Worm (Caenorhabditis elegans) whole organism, L4 larva: ENCODE results near the gene acr-8.

Experiments used
- D1046.2 ChIP-seq: fragments of 200-800 bp; sonication (Bioruptor generic); IDR thresholded peaks from 2 replicates; pipeline ENCODE4 v1.3.6; 2022; ENCODE audit warnings: missing genetic modification characterization, missing compliant biosample characterization
- F26F4.8 ChIP-seq: fragments of 200-800 bp; sonication (Bioruptor generic); conservative IDR thresholded peaks from 2 replicates; pipeline ENCODE4 v1.3.6; 2022; ENCODE audit warnings: missing genetic modification characterization, missing compliant biosample characterization
- F44E2.7 ChIP-seq: fragments of 200-800 bp; sonication (Bioruptor generic); IDR thresholded peaks from 2 replicates; pipeline ENCODE4 v2.1.2; 2022; ENCODE audit warnings: missing genetic modification characterization, missing compliant biosample characterization
- R02D3.7 ChIP-seq: fragments of 150-350 bp; sonication (generic microtip); optimal IDR thresholded peaks from 3 replicates; lab custom pipeline; 2014; ENCODE audit warnings: missing biosample characterization, missing genetic modification characterization
- T20F7.1 ChIP-seq: fragments of 200-800 bp; sonication (Bioruptor generic); optimal IDR thresholded peaks from 2 replicates; lab custom pipeline; 2018; ENCODE audit warnings: mild to moderate bottlenecking, missing genetic modification characterization, missing compliant biosample characterization
- Y48G9A.11 ChIP-seq: fragments of 200-800 bp; sonication (Bioruptor generic); IDR thresholded peaks from 2 replicates; pipeline ENCODE4 v1.3.6; 2022; ENCODE audit warnings: missing genetic modification reagents, missing genetic modification characterization, missing compliant biosample characterization
- Y75B8A.6 ChIP-seq: fragments of 200-800 bp; sonication (Bioruptor generic); IDR thresholded peaks from 2 replicates; pipeline ENCODE4 v1.3.6; 2022; ENCODE audit warnings: missing genetic modification reagents, missing genetic modification characterization, missing compliant biosample characterization
- ZK546.5 ChIP-seq, 2 experiments: sonication (generic microtip); optimal IDR thresholded peaks; 2 replicates each; lab custom pipeline; 2017; ENCODE audit warnings: missing biosample characterization in 2 of 2, missing genetic modification characterization in 2 of 2
- ama-1 ChIP-seq: fragments of 150-350 bp; optimal IDR thresholded peaks from 2 replicates; lab custom pipeline; 2014; ENCODE audit warnings: inconsistent platforms, mixed read lengths
- ceh-20 ChIP-seq: fragments of 200-800 bp; sonication (Bioruptor generic); IDR thresholded peaks from 2 replicates; pipeline ENCODE4 v1.3.6; 2022; ENCODE audit warnings: missing genetic modification reagents, missing genetic modification characterization, missing compliant biosample characterization
- ceh-28 ChIP-seq: fragments of 150-350 bp; optimal IDR thresholded peaks from 2 replicates; lab custom pipeline; 2014; ENCODE audit warnings: missing biosample characterization, missing genetic modification reagents, missing genetic modification characterization
- ceh-32 ChIP-seq: sonication (generic microtip); optimal IDR thresholded peaks from 2 replicates; lab custom pipeline; 2016; ENCODE audit warnings: mild to moderate bottlenecking, missing genetic modification characterization, missing compliant biosample characterization; ENCODE audit not compliant: poor library complexity
- ceh-82 ChIP-seq: sonication (generic microtip); optimal IDR thresholded peaks from 2 replicates; lab custom pipeline; 2017; ENCODE audit warnings: missing biosample characterization, missing genetic modification characterization
- ces-1 ChIP-seq: fragments of 150-350 bp; sonication (generic microtip); optimal IDR thresholded peaks from 4 replicates; lab custom pipeline; 2014; ENCODE audit warnings: missing biosample characterization, missing genetic modification reagents, missing genetic modification characterization
- ctbp-1 ChIP-seq: fragments of 200-800 bp; sonication (Bioruptor generic); IDR thresholded peaks from 2 replicates; pipeline ENCODE4 v1.3.6; 2022; ENCODE audit warnings: missing genetic modification reagents, missing genetic modification characterization, missing compliant biosample characterization
- daf-16 ChIP-seq, 3 experiments: sonication (generic microtip); optimal IDR thresholded peaks; 2 replicates each; lab custom pipeline; 2016 to 2017; ENCODE audit warnings: missing genetic modification characterization in 3 of 3, missing genetic modification reagents in 3 of 3, mild to moderate bottlenecking in 2 of 3, missing compliant biosample characterization in 2 of 3, missing biosample characterization in 1 of 3, moderate library complexity in 1 of 3
- daf-8 ChIP-seq: fragments of 200-800 bp; sonication (Bioruptor generic); IDR thresholded peaks from 2 replicates; pipeline ENCODE4 v1.3.6; 2022; ENCODE audit warnings: missing genetic modification characterization, missing compliant biosample characterization
- dmd-8 ChIP-seq: fragments of 200-800 bp; sonication (Bioruptor generic); IDR thresholded peaks from 2 replicates; pipeline ENCODE4 v1.3.6; 2022; ENCODE audit warnings: missing genetic modification characterization, missing compliant biosample characterization
- duxl-1 ChIP-seq: sonication (generic microtip); optimal IDR thresholded peaks from 2 replicates; lab custom pipeline; 2016; ENCODE audit warnings: mild to moderate bottlenecking, missing genetic modification characterization, moderate library complexity, missing compliant biosample characterization; ENCODE audit not compliant: poor library complexity
- egl-43 ChIP-seq: fragments of 200-800 bp; sonication (Bioruptor generic); IDR thresholded peaks from 2 replicates; pipeline ENCODE4 v1.3.6; 2022; ENCODE audit warnings: missing genetic modification reagents, missing genetic modification characterization, missing compliant biosample characterization
- fkh-10 ChIP-seq: fragments of 150-350 bp; optimal IDR thresholded peaks from 2 replicates; lab custom pipeline; 2014; ENCODE audit warnings: missing biosample characterization, missing genetic modification reagents, missing genetic modification characterization
- fos-1 ChIP-seq: fragments of 150-350 bp; optimal IDR thresholded peaks from 2 replicates; lab custom pipeline; 2014; ENCODE audit warnings: missing biosample characterization, missing genetic modification characterization
- gei-8 ChIP-seq: fragments of 200-800 bp; sonication (Bioruptor generic); optimal IDR thresholded peaks from 2 replicates; lab custom pipeline; 2018; ENCODE audit warnings: mild to moderate bottlenecking, missing genetic modification characterization, missing compliant biosample characterization
- hif-1 ChIP-seq, 2 experiments: sonication (generic microtip); optimal IDR thresholded peaks; 2 replicates each; lab custom pipeline; 2016 to 2017; ENCODE audit warnings: missing compliant biosample characterization in 2 of 2, missing genetic modification characterization in 2 of 2, missing genetic modification reagents in 2 of 2, missing genotype in 2 of 2, mild to moderate bottlenecking in 1 of 2
- hlh-30 ChIP-seq: sonication (generic microtip); optimal IDR thresholded peaks from 2 replicates; lab custom pipeline; 2017; ENCODE audit warnings: antibody characterized with exemption, mild to moderate bottlenecking, missing genetic modification characterization, missing compliant biosample characterization; ENCODE audit not compliant: insufficient read depth
- hmg-1.1 ChIP-seq: fragments of 200-800 bp; sonication (Bioruptor generic); IDR thresholded peaks from 2 replicates; pipeline ENCODE4 v1.3.6; 2022; ENCODE audit warnings: missing genetic modification reagents, missing genetic modification characterization, missing compliant biosample characterization
- lir-3 ChIP-seq: sonication (generic microtip); optimal IDR thresholded peaks from 2 replicates; lab custom pipeline; 2016; ENCODE audit warnings: mild to moderate bottlenecking, missing genetic modification characterization, missing compliant biosample characterization
- lsy-2 ChIP-seq, 2 experiments: fragments of 150-350 bp in 1 of 2; sonication (generic microtip) in 1 of 2; optimal IDR thresholded peaks; 2 replicates each; lab custom pipeline; 2014 to 2017; ENCODE audit warnings: missing biosample characterization in 2 of 2, missing genetic modification characterization in 2 of 2
- mep-1 ChIP-seq: fragments of 150-350 bp; sonication (generic microtip); optimal IDR thresholded peaks from 3 replicates; lab custom pipeline; 2014; ENCODE audit warnings: missing biosample characterization, missing genetic modification characterization
- mes-2 ChIP-seq: sonication (generic microtip); optimal IDR thresholded peaks from 2 replicates; lab custom pipeline; 2016; ENCODE audit warnings: missing genotype, mild to moderate bottlenecking, missing genetic modification characterization, missing compliant biosample characterization; ENCODE audit not compliant: poor library complexity, severe bottlenecking
- mxl-3 ChIP-seq: fragments of 200-800 bp; sonication (Bioruptor generic); optimal IDR thresholded peaks from 2 replicates; lab custom pipeline; 2018; ENCODE audit warnings: mild to moderate bottlenecking, missing genetic modification characterization, missing compliant biosample characterization
- nhr-102 ChIP-seq: sonication (generic microtip); optimal IDR thresholded peaks from 2 replicates; lab custom pipeline; 2016; ENCODE audit warnings: mild to moderate bottlenecking, missing genetic modification characterization, moderate library complexity, missing compliant biosample characterization
- nhr-11 ChIP-seq: fragments of 150-350 bp; optimal IDR thresholded peaks from 2 replicates; lab custom pipeline; 2014; ENCODE audit warnings: missing biosample characterization, missing genetic modification characterization
- nhr-237 ChIP-seq: sonication (generic microtip); optimal IDR thresholded peaks from 2 replicates; lab custom pipeline; 2017; ENCODE audit warnings: missing biosample characterization, missing genetic modification characterization
- nhr-25 ChIP-seq: sonication (generic microtip); optimal IDR thresholded peaks from 2 replicates; lab custom pipeline; 2017; ENCODE audit warnings: missing genetic modification characterization, mild to moderate bottlenecking, missing compliant biosample characterization, antibody characterized with exemption, moderate library complexity, borderline replicate concordance; ENCODE audit not compliant: insufficient read depth
- nhr-28 ChIP-seq: fragments of 150-350 bp; optimal IDR thresholded peaks from 2 replicates; lab custom pipeline; 2014; ENCODE audit warnings: missing biosample characterization, missing genetic modification characterization
- nhr-41 ChIP-seq: fragments of 200-800 bp; sonication (Bioruptor generic); IDR thresholded peaks from 2 replicates; pipeline ENCODE4 v1.3.6; 2022; ENCODE audit warnings: missing genetic modification reagents, missing genetic modification characterization, missing compliant biosample characterization
- nhr-48 ChIP-seq: sonication (generic microtip); optimal IDR thresholded peaks from 2 replicates; lab custom pipeline; 2016; ENCODE audit warnings: mild to moderate bottlenecking, missing genetic modification characterization, missing compliant biosample characterization
- nhr-77 ChIP-seq: fragments of 150-350 bp; optimal IDR thresholded peaks from 2 replicates; lab custom pipeline; 2014; ENCODE audit warnings: missing biosample characterization, missing genetic modification characterization
- pqm-1 ChIP-seq: sonication (generic microtip); optimal IDR thresholded peaks from 2 replicates; lab custom pipeline; 2017; ENCODE audit warnings: missing biosample characterization, missing genetic modification characterization
- rbr-2 ChIP-seq: sonication (generic microtip); optimal IDR thresholded peaks from 2 replicates; lab custom pipeline; 2016; ENCODE audit warnings: missing genotype, missing genetic modification characterization, missing compliant biosample characterization
- set-16 ChIP-seq: fragments of 200-800 bp; sonication (Bioruptor generic); IDR thresholded peaks from 2 replicates; pipeline ENCODE4 v1.3.6; 2022; ENCODE audit warnings: missing genetic modification reagents, missing genetic modification characterization, missing compliant biosample characterization
- snpc-1.2 ChIP-seq: fragments of 200-800 bp; sonication (Bioruptor generic); IDR thresholded peaks from 2 replicates; pipeline ENCODE4 v1.3.6; 2022; ENCODE audit warnings: missing genetic modification reagents, missing genetic modification characterization, missing compliant biosample characterization
- tag-97 ChIP-seq: fragments of 200-800 bp; sonication (Bioruptor generic); IDR thresholded peaks from 2 replicates; pipeline ENCODE4 v1.3.6; 2022; ENCODE audit warnings: missing genetic modification characterization, missing compliant biosample characterization
- unc-130 ChIP-seq: sonication (generic microtip); optimal IDR thresholded peaks from 2 replicates; lab custom pipeline; 2016; ENCODE audit warnings: missing genetic modification reagents, missing genetic modification characterization, missing compliant biosample characterization
- unc-39 ChIP-seq: sonication (generic microtip); optimal IDR thresholded peaks from 2 replicates; lab custom pipeline; 2017; ENCODE audit warnings: missing biosample characterization, missing genetic modification characterization
- zag-1 ChIP-seq: fragments of 150-350 bp; optimal IDR thresholded peaks from 2 replicates; lab custom pipeline; 2014; ENCODE audit warnings: missing biosample characterization, missing genetic modification characterization
- zfp-2 ChIP-seq: sonication (generic microtip); optimal IDR thresholded peaks from 2 replicates; lab custom pipeline; 2016; ENCODE audit warnings: mild to moderate bottlenecking, missing genetic modification characterization, missing compliant biosample characterization
- zip-2 ChIP-seq: fragments of 150-350 bp; optimal IDR thresholded peaks from 2 replicates; lab custom pipeline; 2014; ENCODE audit warnings: missing biosample characterization, missing genetic modification characterization
- ztf-7 ChIP-seq: fragments of 150-350 bp; optimal IDR thresholded peaks from 2 replicates; lab custom pipeline; 2014; ENCODE audit warnings: missing biosample characterization, missing genetic modification characterization

The acr-8 gene

ce11 chrX:10433863-10434262 is 21.3 kb downstream of the acr-8 start:
- TF ChIP-seq daf-8 (GFP tag; lab: Robert Waterston, UW) (no peak), D1046.2 (GFP tag; lab: Robert Waterston, UW) (no peak), nhr-11 (no peak), nhr-28 (tag; lab: Kevin White, UChicago) (no peak), ceh-20 (no peak), mep-1 (tag; lab: Kevin White, UChicago) (no peak), ces-1 (no peak), zag-1 (tag; lab: Kevin White, UChicago) (no peak), dmd-8 (no peak), lir-3 (tag; lab: Kevin White, UChicago) (no peak), ztf-7 (tag; lab: Kevin White, UChicago) (no peak), unc-39 (tag; lab: Kevin White, UChicago) (no peak), daf-16 (GFP tag; optimal IDR thresholded peaks at IDR 0.05; lab: Kevin White, UChicago) (no peak), daf-16 (tag; optimal IDR thresholded peaks at IDR 0.05; lab: Kevin White, UChicago) (no peak), T20F7.1 (GFP tag; lab: Kevin White, UChicago) (no peak), nhr-237 (no peak), nhr-41 (no peak), rbr-2 (no peak), nhr-77 (tag; lab: Kevin White, UChicago) (no peak)
- TF ChIP-seq, all 104 proteins: peak for 0

DNA sequence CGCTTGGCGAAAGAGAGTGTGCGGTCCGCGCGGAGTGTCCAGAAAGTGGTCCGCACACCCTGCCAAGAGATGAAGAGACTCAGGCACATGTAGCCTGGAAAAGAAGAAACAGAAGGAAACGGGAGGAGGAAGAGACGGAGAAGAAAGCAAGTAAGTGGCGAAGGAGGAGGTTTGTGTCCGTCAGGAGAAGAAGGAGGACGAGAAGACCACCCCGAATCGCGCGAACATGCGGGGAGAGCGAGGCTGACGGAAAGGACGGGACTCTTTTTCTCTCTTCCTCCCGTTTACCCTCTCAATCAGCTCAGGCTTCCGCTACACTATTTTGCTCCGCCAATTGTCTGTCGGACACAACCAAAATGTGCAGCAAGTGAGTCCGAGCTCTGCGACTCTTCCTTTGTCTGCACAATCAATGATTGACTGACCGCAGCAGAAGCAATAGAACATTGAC is 23.0 kb downstream of the acr-8 start:
- TF ChIP-seq nhr-48 = peak; percentile 26
- TF ChIP-seq ceh-28 (tag; lab: Kevin White, UChicago) = peak; percentile 41
- peak; percentile 52 to 59 for TF ChIP-seq lsy-2 (tag; optimal IDR thresholded peaks at IDR 0.05; lab: Kevin White, UChicago)
- peak; percentile 61 for TF ChIP-seq mes-2 (tag; lab: Kevin White, UChicago)
- no peak for TF ChIP-seq ceh-32 (tag; lab: Kevin White, UChicago)
- TF ChIP-seq nhr-25 (tag; lab: Kevin White, UChicago) = peak; percentile 3
- no peak for TF ChIP-seq zip-2 (tag; lab: Kevin White, UChicago)
- no peak for TF ChIP-seq snpc-1.2 (GFP tag; lab: Robert Waterston, UW)
- no peak for TF ChIP-seq nhr-102 (tag; lab: Kevin White, UChicago)
- peak; percentile 79 for TF ChIP-seq rbr-2
- no peak for TF ChIP-seq ces-1
- peak; percentile 98 for TF ChIP-seq fkh-10
- peak; percentile 94 for TF ChIP-seq set-16 (GFP tag; lab: Robert Waterston, UW)
- TF ChIP-seq pqm-1 (tag; lab: Kevin White, UChicago) = no peak
- TF ChIP-seq zfp-2 = peak; percentile 5
- peak in 1 of 2 experiments; percentile 62 for TF ChIP-seq hif-1 (tag; optimal IDR thresholded peaks at IDR 0.05; lab: Kevin White, UChicago)
- no peak for TF ChIP-seq ama-1
- TF ChIP-seq mep-1 (tag; lab: Kevin White, UChicago) = peak; percentile 84
- TF ChIP-seq F26F4.8 (GFP tag; lab: Robert Waterston, UW) = no peak
- TF ChIP-seq mxl-3 (GFP tag; lab: Kevin White, UChicago) = peak; percentile 71
- TF ChIP-seq Y75B8A.6 (GFP tag; lab: Robert Waterston, UW) = no peak
- TF ChIP-seq Y48G9A.11 (GFP tag; lab: Robert Waterston, UW) = no peak
- TF ChIP-seq duxl-1 = no peak
- no peak for TF ChIP-seq R02D3.7 (tag; lab: Kevin White, UChicago)
- no peak for TF ChIP-seq tag-97 (GFP tag; lab: Robert Waterston, UW)
- TF ChIP-seq ctbp-1 (GFP tag; lab: Robert Waterston, UW) = peak; percentile 97
- TF ChIP-seq nhr-28 (tag; lab: Kevin White, UChicago) = peak; percentile 61
- peak; percentile 84 for TF ChIP-seq egl-43 (GFP tag; lab: Robert Waterston, UW)
- TF ChIP-seq fos-1 = no peak
- TF ChIP-seq hlh-30 = peak; percentile 56
- peak; percentile 82 for TF ChIP-seq hmg-1.1
- TF ChIP-seq unc-130 (GFP tag; lab: Kevin White, UChicago) = no peak
- no peak for TF ChIP-seq ZK546.5 (tag; optimal IDR thresholded peaks at IDR 0.05; lab: Kevin White, UChicago)
- TF ChIP-seq gei-8 = no peak
- TF ChIP-seq F44E2.7 (GFP tag; lab: Robert Waterston, UW) = no peak
- TF ChIP-seq ceh-82 = no peak
- TF ChIP-seq zag-1 (tag; lab: Kevin White, UChicago) = peak; percentile 29
- TF ChIP-seq nhr-77 (tag; lab: Kevin White, UChicago) = peak; percentile 7
